Fruit fly (Drosophila melanogaster) S2 (cell line): ENCODE results near the gene sbr.

Experiments
- CG8478 ChIP-seq: fragments of >200 bp; optimal IDR thresholded peaks from 2 replicates; lab custom pipeline; 2018
- CTCF ChIP-seq, 2 experiments: fragments of >200 bp; optimal IDR thresholded peaks; 2 replicates each; lab custom pipeline; 2018

dm6 chrX:10802457-10803378 lies 44.2 kb downstream of the sbr start:
- TF ChIP-seq CTCF (optimal IDR thresholded peaks at IDR 0.05; lab: Kevin White, UChicago), result no peak
- TF ChIP-seq CG8478 (lab: Kevin White, UChicago), result no peak
